Worm (Caenorhabditis elegans) whole organism, late embryonic: ENCODE results near the gene nlp-30.

Source experiments
- ceh-31 ChIP-seq: sonication (generic microtip); optimal IDR thresholded peaks from 2 replicates; lab custom pipeline; 2016; ENCODE audit warnings: missing genetic modification characterization, missing compliant biosample characterization
- nhr-232 ChIP-seq: sonication (generic microtip); optimal IDR thresholded peaks from 2 replicates; lab custom pipeline; 2016; ENCODE audit warnings: missing genetic modification characterization, missing compliant biosample characterization
- syd-9 ChIP-seq: sonication (generic microtip); optimal IDR thresholded peaks from 2 replicates; lab custom pipeline; 2016; ENCODE audit warnings: mild to moderate bottlenecking, missing genetic modification characterization, moderate library complexity, missing compliant biosample characterization

ce11 chrV:3963715-3964114 lies 18.1 kb upstream of the nlp-30 start, which contains the start of gene cyp-34A7:
- no peak for TF ChIP-seq syd-9 (tag; lab: Kevin White, UChicago)
- no peak for TF ChIP-seq ceh-31 (tag; lab: Kevin White, UChicago)
- no peak for TF ChIP-seq nhr-232 (tag; lab: Kevin White, UChicago)
